Worm (Caenorhabditis elegans): Measurements from ENCODE around the gene T21C9.13.

T21C9.13 gene

ce11 chrV:10578938-10579337 is 18.1 kb upstream of the T21C9.13 start, which contains the start of the genes erh-1 and lpd-9:
Gene erh-1 (minus strand): TSS chrV:10579141.
Gene lpd-9 (plus strand): TSS chrV:10579305.
- TF ChIP-seq ama-1 (optimal IDR thresholded peaks at IDR 0.05) (peak; percentile 27), eor-1 (tag; optimal IDR thresholded peaks at IDR 0.05) (no peak), fkh-10 (GFP tag; optimal IDR thresholded peaks at IDR 0.05) (no peak), nhr-28 (tag; optimal IDR thresholded peaks at IDR 0.05) (no peak), ceh-82 (tag; optimal IDR thresholded peaks at IDR 0.05) (no peak), skn-1 (tag; optimal IDR thresholded peaks at IDR 0.05) (peak; percentile 7), ceh-16 (tag; optimal IDR thresholded peaks at IDR 0.05) (no peak), elt-1 (tag; optimal IDR thresholded peaks at IDR 0.05) (no peak), ztf-11 (tag; optimal IDR thresholded peaks at IDR 0.05) (no peak), hmg-11 (tag; optimal IDR thresholded peaks at IDR 0.05) (peak; percentile 76), egl-5 (tag; optimal IDR thresholded peaks at IDR 0.05) (no peak), ceh-9 (tag; optimal IDR thresholded peaks at IDR 0.05) (no peak), mdl-1 (tag; optimal IDR thresholded peaks at IDR 0.05) (no peak), pha-4 (tag; optimal IDR thresholded peaks at IDR 0.05) (no peak), lin-15B (tag; optimal IDR thresholded peaks at IDR 0.05) (peak; percentile 72), ZK546.5 (tag; optimal IDR thresholded peaks at IDR 0.05) (no peak), unc-62 (GFP tag; optimal IDR thresholded peaks at IDR 0.05) (no peak), ztf-4 (tag; optimal IDR thresholded peaks at IDR 0.05) (no peak), ceh-28 (tag; optimal IDR thresholded peaks at IDR 0.05) (peak; percentile 41), nhr-43 (tag; optimal IDR thresholded peaks at IDR 0.05; ENCODE audit: poor library complexity, severe bottlenecking) (peak; percentile 71), nhr-76 (tag; optimal IDR thresholded peaks at IDR 0.05) (no peak), nfya-1 (tag; optimal IDR thresholded peaks at IDR 0.05; ENCODE audit: insufficient read depth) (peak; percentile 65), zag-1 (tag; optimal IDR thresholded peaks at IDR 0.05) (no peak), lsy-12 (tag; optimal IDR thresholded peaks at IDR 0.05) (peak; percentile 77), pqm-1 (tag; optimal IDR thresholded peaks at IDR 0.05) (peak; percentile 48), nhr-23 (tag; optimal IDR thresholded peaks at IDR 0.05) (peak; percentile 88), nhr-25 (tag; optimal IDR thresholded peaks at IDR 0.05) (peak; percentile 33), elt-3 (tag; optimal IDR thresholded peaks at IDR 0.05) (no peak), egl-27 (tag; optimal IDR thresholded peaks at IDR 0.05) (no peak), unc-39 (tag; optimal IDR thresholded peaks at IDR 0.05) (no peak), nhr-12 (tag; optimal IDR thresholded peaks at IDR 0.05) (no peak), snpc-4 (tag; optimal IDR thresholded peaks at IDR 0.05) (peak; percentile 68), jun-1 (tag; optimal IDR thresholded peaks at IDR 0.05) (no peak), nhr-11 (tag; optimal IDR thresholded peaks at IDR 0.05) (no peak), nhr-77 (tag; optimal IDR thresholded peaks at IDR 0.05) (no peak), mml-1 (tag; optimal IDR thresholded peaks at IDR 0.05) (no peak), elt-2 (tag; optimal IDR thresholded peaks at IDR 0.05) (peak; percentile 60), fkh-2 (tag; optimal IDR thresholded peaks at IDR 0.05) (no peak), R02D3.7 (tag; optimal IDR thresholded peaks at IDR 0.05) (peak; percentile 72), nhr-67 (tag; optimal IDR thresholded peaks at IDR 0.05) (no peak), aly-2 (tag; optimal IDR thresholded peaks at IDR 0.05) (no peak)

ce11 chrV:10580638-10581037 is 16.4 kb upstream of the T21C9.13 start:
- TF ChIP-seq nhr-67 (tag; optimal IDR thresholded peaks at IDR 0.05) (no peak), ceh-9 (tag; optimal IDR thresholded peaks at IDR 0.05) (no peak), lin-39 (tag; optimal IDR thresholded peaks at IDR 0.05) (no peak), mml-1 (tag; optimal IDR thresholded peaks at IDR 0.05) (no peak), pqm-1 (tag; optimal IDR thresholded peaks at IDR 0.05) (peak; percentile 56), pha-4 (tag; optimal IDR thresholded peaks at IDR 0.05) (peak; percentile 19), aly-2 (tag; optimal IDR thresholded peaks at IDR 0.05) (no peak), ceh-28 (tag; optimal IDR thresholded peaks at IDR 0.05) (peak; percentile 25), R02D3.7 (tag; optimal IDR thresholded peaks at IDR 0.05) (no peak), ama-1 (optimal IDR thresholded peaks at IDR 0.05) (no peak), skn-1 (tag; optimal IDR thresholded peaks at IDR 0.05) (no peak), elt-2 (tag; optimal IDR thresholded peaks at IDR 0.05) (peak; percentile 84), jun-1 (tag; optimal IDR thresholded peaks at IDR 0.05) (no peak), elt-3 (tag; optimal IDR thresholded peaks at IDR 0.05) (no peak), ztf-4 (tag; optimal IDR thresholded peaks at IDR 0.05) (no peak)
